Worm (Caenorhabditis elegans) whole organism, mixed stage, embryonic: ENCODE results near the gene Y53C12A.6.

ENCODE experiments used
- blmp-1 ChIP-seq: fragments of 150-350 bp; optimal IDR thresholded peaks from 2 replicates; lab custom pipeline; 2014; ENCODE audit warnings: missing biosample characterization, missing genetic modification characterization
- ces-1 ChIP-seq: fragments of 150-350 bp; optimal IDR thresholded peaks from 2 replicates; lab custom pipeline; 2014; ENCODE audit warnings: missing biosample characterization, missing genetic modification reagents, missing genetic modification characterization
- drap-1 ChIP-seq: fragments of 200-800 bp; sonication (Bioruptor generic); optimal IDR thresholded peaks from 3 replicates; lab custom pipeline; 2018; ENCODE audit warnings: mild to moderate bottlenecking, missing genetic modification characterization, missing compliant biosample characterization
- nhr-12 ChIP-seq: fragments of 150-350 bp; optimal IDR thresholded peaks from 2 replicates; lab custom pipeline; 2014; ENCODE audit warnings: missing biosample characterization, missing genetic modification characterization
- nhr-2 ChIP-seq: fragments of 150-350 bp; optimal IDR thresholded peaks from 2 replicates; lab custom pipeline; 2014; ENCODE audit warnings: missing biosample characterization, missing genetic modification characterization
- sem-2 ChIP-seq: fragments of 200-800 bp; sonication (Bioruptor generic); optimal IDR thresholded peaks from 2 replicates; lab custom pipeline; 2018; ENCODE audit warnings: mild to moderate bottlenecking, missing genetic modification characterization, missing compliant biosample characterization
- unc-62 ChIP-seq: fragments of 150-350 bp; optimal IDR thresholded peaks from 2 replicates; lab custom pipeline; 2014; ENCODE audit warnings: missing biosample characterization, missing genetic modification reagents, missing genetic modification characterization
- ztf-11 ChIP-seq: fragments of 150-350 bp; optimal IDR thresholded peaks from 2 replicates; lab custom pipeline; 2014; ENCODE audit warnings: missing biosample characterization, missing genetic modification characterization

DNA sequence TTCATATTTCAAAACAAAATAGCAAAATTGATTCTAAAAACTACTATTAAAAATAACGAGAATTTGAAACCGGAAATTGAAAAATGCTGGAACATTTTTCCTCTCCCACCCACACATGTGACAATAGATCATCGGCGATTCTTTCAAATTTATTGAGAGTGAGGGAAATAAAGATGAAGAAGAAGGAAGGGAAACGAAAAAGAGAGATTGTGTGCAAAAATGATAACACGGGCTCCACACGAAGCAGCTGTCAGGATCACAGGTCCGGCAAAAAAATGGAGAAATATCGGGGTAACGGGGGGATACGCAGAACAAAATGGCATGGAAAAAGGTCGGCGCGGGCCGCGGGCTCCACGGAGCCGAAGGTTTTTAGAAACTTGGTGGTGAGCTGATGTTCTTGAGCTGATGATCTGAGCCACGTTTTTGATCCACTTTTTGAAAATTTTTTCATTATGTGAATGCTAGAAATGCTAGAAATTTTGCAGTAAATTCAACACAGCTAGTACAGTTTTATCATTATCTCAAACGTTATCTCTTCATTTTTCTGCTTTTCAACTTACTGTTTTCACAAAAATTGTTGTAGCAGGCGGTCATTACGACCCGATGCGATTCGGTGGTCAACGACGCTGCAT lies 40.0 kb upstream of the Y53C12A.6 start, which contains the start of gene shk-1:
- TF ChIP-seq ztf-11 (tag; lab: Kevin White, UChicago) = no peak
- TF ChIP-seq sem-2 (GFP tag; lab: Kevin White, UChicago) = no peak
- no peak for TF ChIP-seq drap-1 (GFP tag; lab: Kevin White, UChicago)
- TF ChIP-seq nhr-12 (tag; lab: Kevin White, UChicago) = no peak
- TF ChIP-seq nhr-2 (tag; lab: Kevin White, UChicago) = no peak
- no peak for TF ChIP-seq blmp-1 (tag; lab: Kevin White, UChicago)
- TF ChIP-seq unc-62 = no peak
- TF ChIP-seq ces-1 (GFP tag; lab: Kevin White, UChicago) = no peak
